Worm (Caenorhabditis elegans): Measurements from ENCODE around the gene K09C4.1.

K09C4.1 gene

DNA sequence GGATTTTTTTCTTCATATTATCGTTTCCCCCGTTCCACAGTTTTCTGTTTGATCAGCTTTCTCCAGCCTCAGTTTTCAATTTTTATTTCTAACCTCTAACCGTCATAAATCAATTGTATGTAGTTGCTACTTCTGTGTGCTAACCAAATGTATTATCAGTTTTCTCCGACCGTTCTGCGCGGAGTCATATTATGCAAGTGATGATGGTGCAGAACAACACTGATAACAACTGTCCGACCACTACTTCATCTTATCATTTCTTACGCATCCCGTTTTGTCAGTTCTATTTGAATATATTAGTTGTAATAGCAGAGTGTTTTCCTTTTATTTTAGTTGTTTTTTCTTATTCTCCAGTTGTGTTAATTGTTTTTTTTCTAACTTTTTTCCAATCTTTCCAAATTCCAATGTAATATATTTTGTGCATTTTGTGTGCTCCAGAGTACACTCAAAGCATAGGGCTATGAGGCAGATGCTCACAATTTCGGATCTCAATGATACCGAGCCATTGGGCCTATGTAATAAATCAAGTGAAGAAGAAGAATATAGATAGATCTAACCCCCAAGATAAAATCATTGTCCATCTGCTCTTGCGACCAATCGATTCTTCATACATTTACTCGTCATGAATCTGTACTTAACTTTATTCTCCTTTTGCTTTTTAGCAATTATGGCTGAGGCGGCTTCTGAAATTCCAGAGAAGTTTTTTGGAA lies 41.7 kb upstream of the K09C4.1 start, which contains the start of gene lbp-3 (continued):
- no peak for TF ChIP-seq Y55F3AM.14 (GFP tag; optimal IDR thresholded peaks at IDR 0.05)
- no peak for TF ChIP-seq C34F6.9 (tag; optimal IDR thresholded peaks at IDR 0.05)
- TF ChIP-seq ceh-16 (tag; optimal IDR thresholded peaks at IDR 0.05), result no peak
- no peak for TF ChIP-seq snpc-4 (tag; optimal IDR thresholded peaks at IDR 0.05)

DNA sequence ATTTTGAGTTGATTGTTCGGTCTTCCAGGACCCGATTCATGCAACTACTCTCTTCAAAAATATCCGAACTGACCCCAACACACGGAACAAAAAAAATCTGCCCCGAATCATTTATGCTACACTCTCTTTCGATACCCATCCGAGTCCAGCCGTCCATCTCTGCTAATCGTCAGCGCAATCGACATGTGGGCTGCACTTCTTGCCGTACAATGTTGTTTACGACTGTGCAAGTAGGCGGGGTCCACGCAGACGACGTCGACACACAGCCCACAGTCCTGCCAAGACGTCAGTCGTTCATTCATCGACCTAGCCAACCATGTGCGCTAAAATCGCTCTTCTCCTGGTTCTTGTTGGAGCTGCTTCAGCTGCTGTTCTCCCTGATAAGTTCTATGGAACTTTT lies 39.8 kb upstream of the K09C4.1 start, which contains the start of gene lbp-1:
TSS of gene lbp-1 (plus strand) at position 301 of the 400 bp plus-strand sequence.
- TF ChIP-seq gmeb-1 (tag; optimal IDR thresholded peaks at IDR 0.05) (no peak), fos-1 (tag; optimal IDR thresholded peaks at IDR 0.05) (no peak), blmp-1 (tag; optimal IDR thresholded peaks at IDR 0.05; ENCODE audit: insufficient read depth) (no peak), nhr-25 (tag; optimal IDR thresholded peaks at IDR 0.05) (no peak), crh-2 (tag; optimal IDR thresholded peaks at IDR 0.05) (no peak), Y55F3AM.14 (GFP tag; optimal IDR thresholded peaks at IDR 0.05) (no peak), nhr-12 (tag; optimal IDR thresholded peaks at IDR 0.05) (no peak)

DNA sequence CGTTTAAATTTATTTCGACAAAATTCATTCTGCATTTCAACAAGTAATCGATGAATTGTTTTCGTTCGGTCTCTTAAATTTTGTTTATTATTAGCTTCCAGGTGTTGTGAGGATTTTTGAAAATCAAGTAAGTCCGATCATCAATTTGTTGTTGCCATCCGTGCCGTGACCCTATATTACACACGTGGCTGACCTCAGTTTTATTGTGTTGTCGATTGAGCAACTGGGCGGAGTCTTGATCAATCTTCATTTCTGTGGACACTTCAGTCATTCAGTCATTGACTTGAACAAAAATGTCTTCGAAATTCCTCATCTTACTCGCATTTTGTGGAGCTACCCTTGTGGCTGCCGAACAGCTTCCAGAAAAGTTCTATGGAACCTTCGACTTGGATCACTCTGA lies 38.2 kb upstream of the K09C4.1 start, which contains the start of gene lbp-2:
TSS of gene lbp-2 (plus strand) at position 102 of the 400 bp plus-strand sequence.
- TF ChIP-seq blmp-1 (tag; optimal IDR thresholded peaks at IDR 0.05; ENCODE audit: insufficient read depth), result no peak
- peak; percentile 53 for TF ChIP-seq nhr-129 (tag; optimal IDR thresholded peaks at IDR 0.05)
- TF ChIP-seq mab-5 (tag; optimal IDR thresholded peaks at IDR 0.05), result peak; percentile 3
- no peak for TF ChIP-seq nhr-23 (tag; optimal IDR thresholded peaks at IDR 0.05)
- TF ChIP-seq aly-2 (tag; optimal IDR thresholded peaks at IDR 0.05), result no peak

DNA sequence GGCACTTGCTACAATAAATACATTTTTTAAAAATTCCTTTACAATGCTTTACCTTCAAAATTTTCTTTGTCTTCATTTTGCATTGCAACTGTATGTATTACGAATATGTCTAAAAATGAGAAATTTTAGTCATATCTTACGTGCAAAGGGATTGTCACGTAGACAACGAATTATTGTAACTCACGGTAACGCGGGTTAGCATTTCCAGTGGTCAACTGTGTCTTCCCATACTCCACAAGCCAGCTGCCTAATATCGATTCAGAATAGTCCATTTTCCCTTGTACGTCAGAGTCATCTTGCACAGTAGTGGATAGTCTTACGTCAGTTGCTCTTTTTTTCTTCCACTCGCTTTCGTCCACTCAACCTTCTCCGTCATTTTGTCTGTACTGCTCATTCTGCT lies 36.1 kb upstream of the K09C4.1 start, which contains the start of gene fbxb-71:
TSS of gene fbxb-71 (plus strand) at position 301 of the 400 bp plus-strand sequence.
- TF ChIP-seq nhr-6 (tag; optimal IDR thresholded peaks at IDR 0.05), result no peak
- TF ChIP-seq zag-1 (tag; optimal IDR thresholded peaks at IDR 0.05), result no peak
- no peak for TF ChIP-seq Y55F3AM.14 (GFP tag; optimal IDR thresholded peaks at IDR 0.05)
- TF ChIP-seq lin-39 (tag; optimal IDR thresholded peaks at IDR 0.05), result no peak
- TF ChIP-seq unc-55 (GFP tag; optimal IDR thresholded peaks at IDR 0.05), result no peak
- no peak for TF ChIP-seq ceh-16 (tag; optimal IDR thresholded peaks at IDR 0.05)
- no peak for TF ChIP-seq mab-5 (tag; optimal IDR thresholded peaks at IDR 0.05)
- no peak for TF ChIP-seq nhr-11 (tag; optimal IDR thresholded peaks at IDR 0.05)
- no peak for TF ChIP-seq nhr-12 (tag; optimal IDR thresholded peaks at IDR 0.05)
- no peak for TF ChIP-seq gmeb-1 (tag; optimal IDR thresholded peaks at IDR 0.05)

DNA sequence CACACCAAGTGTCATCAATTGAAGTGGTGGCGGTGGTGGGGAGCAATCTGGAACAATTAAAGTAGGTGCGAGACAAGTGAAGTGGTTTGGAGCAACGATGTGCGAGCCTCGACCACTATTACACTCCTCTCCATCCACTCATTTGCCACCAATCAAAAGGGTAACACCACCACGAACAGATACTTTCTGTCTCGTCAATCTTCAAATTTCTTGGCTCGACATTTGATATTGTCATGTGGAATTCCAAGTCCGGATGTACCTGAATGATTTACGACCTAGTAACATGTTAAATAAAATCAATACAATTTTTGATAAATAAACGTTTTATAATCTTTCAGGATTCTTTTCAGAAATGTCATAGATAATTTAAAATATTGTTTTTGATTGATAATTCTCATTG lies 27.9 kb upstream of the K09C4.1 start, which contains the start of gene sul-1:
TSS of gene sul-1 (minus strand) at position 101 of the 400 bp plus-strand sequence.
- TF ChIP-seq R02D3.7 (tag; optimal IDR thresholded peaks at IDR 0.05), result no peak
- TF ChIP-seq nhr-11 (tag; optimal IDR thresholded peaks at IDR 0.05), result no peak
- no peak for TF ChIP-seq nhr-6 (tag; optimal IDR thresholded peaks at IDR 0.05)
- TF ChIP-seq blmp-1 (tag; optimal IDR thresholded peaks at IDR 0.05; ENCODE audit: insufficient read depth), result no peak
- TF ChIP-seq fos-1 (tag; optimal IDR thresholded peaks at IDR 0.05), result no peak
- TF ChIP-seq unc-62 (GFP tag; optimal IDR thresholded peaks at IDR 0.05), result no peak
- no peak for TF ChIP-seq F13H6.1 (tag; optimal IDR thresholded peaks at IDR 0.05)
- no peak for TF ChIP-seq nhr-23 (tag; optimal IDR thresholded peaks at IDR 0.05)

DNA sequence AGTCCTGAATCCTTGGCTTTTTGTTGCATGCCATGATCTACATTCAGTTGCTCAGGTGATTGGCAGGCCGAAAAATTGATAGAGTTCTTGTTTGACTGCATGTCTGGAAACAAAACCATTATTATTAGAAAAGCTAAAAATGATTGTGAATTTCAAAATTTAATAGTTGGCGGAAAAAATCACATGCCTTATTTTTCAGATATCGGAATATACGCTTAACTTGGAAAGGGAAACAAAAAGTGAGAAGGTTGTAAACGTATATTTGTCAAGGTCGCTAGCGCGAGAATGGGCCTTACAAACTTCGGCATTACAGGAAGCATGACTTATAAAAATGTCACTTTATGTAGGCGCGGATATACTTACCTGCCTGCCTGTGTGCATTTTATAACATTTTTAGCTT lies 27.0 kb upstream of the K09C4.1 start, which contains the start of gene K09C4.9:
TSS of gene K09C4.9 (minus strand) at position 101 of the 400 bp plus-strand sequence.
- no peak for TF ChIP-seq nhr-11 (tag; optimal IDR thresholded peaks at IDR 0.05)
- no peak for TF ChIP-seq ZK546.5 (tag; optimal IDR thresholded peaks at IDR 0.05)
- TF ChIP-seq mdl-1 (tag; optimal IDR thresholded peaks at IDR 0.05), result no peak
- TF ChIP-seq R02D3.7 (tag; optimal IDR thresholded peaks at IDR 0.05), result no peak
- TF ChIP-seq mbf-1 (tag; optimal IDR thresholded peaks at IDR 0.05), result no peak
- no peak for TF ChIP-seq ztf-11 (tag; optimal IDR thresholded peaks at IDR 0.05)
- no peak for TF ChIP-seq crh-2 (tag; optimal IDR thresholded peaks at IDR 0.05)
- no peak for TF ChIP-seq nhr-129 (tag; optimal IDR thresholded peaks at IDR 0.05)
- no peak for TF ChIP-seq skn-1 (tag; optimal IDR thresholded peaks at IDR 0.05)
- no peak for TF ChIP-seq fos-1 (tag; optimal IDR thresholded peaks at IDR 0.05)

DNA sequence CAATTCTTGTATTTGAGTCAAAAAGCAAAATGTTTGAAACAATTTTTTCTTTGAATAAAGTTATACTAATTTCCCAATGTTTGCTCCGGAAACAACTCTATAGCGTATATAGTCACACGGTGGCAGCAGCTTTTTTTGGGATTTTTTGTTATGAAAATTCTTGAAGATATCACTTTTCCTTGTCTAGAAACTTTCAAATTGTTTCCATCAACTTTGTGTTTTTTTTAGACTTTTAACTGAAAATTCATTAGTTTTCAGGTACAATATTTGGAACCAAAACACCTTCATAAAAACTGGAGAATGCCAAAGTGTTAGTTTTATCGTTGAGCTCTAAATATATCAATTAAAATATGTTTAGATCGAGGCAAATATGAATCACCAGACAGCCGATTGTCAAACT lies 26.1 kb upstream of the K09C4.1 start, which contains the start of gene K09C4.7:
TSS of gene K09C4.7 (plus strand) at position 301 of the 400 bp plus-strand sequence.
- no peak for TF ChIP-seq nhr-237 (tag; optimal IDR thresholded peaks at IDR 0.05)
- no peak for TF ChIP-seq ztf-4 (tag; optimal IDR thresholded peaks at IDR 0.05)
- no peak for TF ChIP-seq nhr-129 (tag; optimal IDR thresholded peaks at IDR 0.05)
- TF ChIP-seq sma-3 (GFP tag; optimal IDR thresholded peaks at IDR 0.05), result no peak
- no peak for TF ChIP-seq snpc-4 (tag; optimal IDR thresholded peaks at IDR 0.05)

All from whole organism, L2 larva.